Fruit fly (Drosophila melanogaster): ENCODE results near the gene CG4186.

Gene CG4186

dm6 chr3L:20769350-20769749, at the start of gene CG4186, which contains the start of gene CG4074:
Gene CG4186, plus strand, starts transcription at chr3L:20769586.
Gene CG4074, minus strand, starts transcription at chr3L:20769500.
- TF ChIP-seq sage (GFP tag; optimal IDR thresholded peaks at IDR 0.05) (peak; percentile 5), Dfd (GFP tag; optimal IDR thresholded peaks at IDR 0.05) (no peak)

DNA sequence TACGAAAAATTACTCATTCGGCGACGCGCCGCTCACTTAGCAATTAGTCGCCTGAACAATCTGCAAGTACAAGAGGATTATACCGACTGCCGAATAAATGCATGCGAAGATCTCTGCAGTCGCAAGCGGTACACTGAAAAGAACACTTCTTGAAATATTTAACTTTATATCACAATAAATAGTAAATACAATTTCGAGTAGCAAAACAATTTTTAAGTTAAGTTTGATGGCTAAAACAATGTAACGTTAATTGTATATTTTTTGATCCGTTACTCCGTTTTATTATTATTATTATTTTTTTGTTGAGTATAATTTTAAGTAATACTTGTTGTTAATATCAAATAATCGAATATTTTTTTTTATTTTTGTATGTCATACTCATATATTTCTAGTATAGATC, 40.0 kb upstream of the CG4186 start:
- TF ChIP-seq Jra (GFP tag; optimal IDR thresholded peaks at IDR 0.05), result no peak
- no peak for TF ChIP-seq Hr83 (GFP tag; optimal IDR thresholded peaks at IDR 0.05; ENCODE audit: poor library complexity, severe bottlenecking)
- TF ChIP-seq br (GFP tag; optimal IDR thresholded peaks at IDR 0.05), result no peak
- no peak for TF ChIP-seq OdsH (GFP tag; optimal IDR thresholded peaks at IDR 0.05)
- TF ChIP-seq dmrt93B (GFP tag; optimal IDR thresholded peaks at IDR 0.05), result no peak
- TF ChIP-seq Dif (GFP tag; optimal IDR thresholded peaks at IDR 0.05; ENCODE audit: partially characterized antibody), result no peak
- no peak for TF ChIP-seq rgr (GFP tag; optimal IDR thresholded peaks at IDR 0.05)
- TF ChIP-seq psq (GFP tag; optimal IDR thresholded peaks at IDR 0.05), result no peak
- TF ChIP-seq ey (GFP tag; optimal IDR thresholded peaks at IDR 0.05), result no peak
- no peak for TF ChIP-seq Mio (GFP tag; optimal IDR thresholded peaks at IDR 0.05)
- TF ChIP-seq CrebA (GFP tag; optimal IDR thresholded peaks at IDR 0.05; ENCODE audit: borderline replicate concordance), result no peak
- TF ChIP-seq usp (GFP tag; optimal IDR thresholded peaks at IDR 0.05), result no peak
- TF ChIP-seq CG32264 (GFP tag; optimal IDR thresholded peaks at IDR 0.05), result no peak
- TF ChIP-seq N (GFP tag; optimal IDR thresholded peaks at IDR 0.05), result no peak
- no peak for TF ChIP-seq lola (GFP tag; optimal IDR thresholded peaks at IDR 0.05)
- TF ChIP-seq Abd-B (GFP tag; optimal IDR thresholded peaks at IDR 0.05), result no peak
- no peak for TF ChIP-seq Hnf4 (GFP tag; optimal IDR thresholded peaks at IDR 0.05)
- no peak for TF ChIP-seq Sp1 (GFP tag; optimal IDR thresholded peaks at IDR 0.05)

DNA sequence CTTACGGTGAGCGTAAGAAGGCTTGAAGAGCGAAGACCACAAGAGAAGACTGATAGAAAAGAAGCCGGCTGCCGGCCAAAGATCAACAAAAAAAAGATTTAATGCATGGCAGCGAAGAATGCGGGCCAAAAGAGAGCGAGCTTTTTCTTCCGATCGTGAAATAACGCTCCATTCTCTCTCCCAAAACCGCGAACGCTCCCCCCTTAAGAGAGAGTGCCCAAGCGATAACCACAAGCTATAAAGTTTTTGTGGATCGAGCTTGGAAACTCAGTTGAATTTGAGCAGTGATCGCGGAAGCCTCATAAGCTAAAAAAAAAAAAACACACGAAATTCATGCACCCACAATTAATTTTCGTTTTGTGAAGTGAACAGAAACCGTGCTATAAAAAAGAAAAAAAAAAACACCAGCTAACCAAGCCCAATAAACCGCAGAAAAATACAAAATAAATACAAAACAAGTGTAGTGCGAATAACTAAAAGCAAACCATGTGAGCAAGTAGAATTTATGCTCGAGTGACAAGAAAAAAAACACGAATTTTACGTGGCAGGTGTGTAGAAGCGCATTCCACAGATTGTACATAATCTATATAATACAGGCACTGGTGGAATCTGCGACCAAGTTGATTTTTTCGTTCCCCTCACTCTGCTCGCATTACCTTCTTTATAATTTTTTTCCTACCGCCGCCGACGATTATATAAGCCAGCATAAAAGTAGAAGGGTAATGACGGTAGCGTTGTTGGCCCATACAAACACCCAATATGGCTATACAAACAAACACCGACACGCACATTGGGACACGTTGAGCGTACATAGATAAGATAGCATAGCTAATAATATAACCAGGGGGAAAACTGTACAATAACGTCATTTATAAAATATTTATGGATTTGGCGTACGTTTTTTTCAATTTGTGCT, 38.8 kb upstream of the CG4186 start, which contains the start of gene CG13252:
TSS of gene CG13252 (plus strand) at position 269 of the 916 bp plus-strand sequence.
- TF ChIP-seq CG32264 (GFP tag; optimal IDR thresholded peaks at IDR 0.05), result no peak
- no peak for TF ChIP-seq Jra (GFP tag; optimal IDR thresholded peaks at IDR 0.05)
- TF ChIP-seq lola (GFP tag; optimal IDR thresholded peaks at IDR 0.05), result no peak
- TF ChIP-seq dl (GFP tag; optimal IDR thresholded peaks at IDR 0.05; ENCODE audit: insufficient read depth in 1 of 2, partially characterized antibody in 2 of 2), result peak; percentile 9 to 61
- no peak for TF ChIP-seq Hnf4 (GFP tag; optimal IDR thresholded peaks at IDR 0.05)
- peak; percentile 64 for TF ChIP-seq Dif (GFP tag; optimal IDR thresholded peaks at IDR 0.05; ENCODE audit: partially characterized antibody)
- no peak for TF ChIP-seq usp (GFP tag; optimal IDR thresholded peaks at IDR 0.05)
- peak; percentile 49 for TF ChIP-seq Hr83 (GFP tag; optimal IDR thresholded peaks at IDR 0.05; ENCODE audit: poor library complexity, severe bottlenecking)
- TF ChIP-seq CG9705 (GFP tag; optimal IDR thresholded peaks at IDR 0.05), result no peak
- no peak for TF ChIP-seq OdsH (GFP tag; optimal IDR thresholded peaks at IDR 0.05)
- no peak for TF ChIP-seq dsf (GFP tag; optimal IDR thresholded peaks at IDR 0.05; ENCODE audit: borderline replicate concordance)
- peak; percentile 23 for TF ChIP-seq fru (GFP tag; optimal IDR thresholded peaks at IDR 0.05)
- no peak for TF ChIP-seq ey (GFP tag; optimal IDR thresholded peaks at IDR 0.05)
- TF ChIP-seq Mio (GFP tag; optimal IDR thresholded peaks at IDR 0.05), result no peak
- TF ChIP-seq brk (GFP tag; optimal IDR thresholded peaks at IDR 0.05), result peak; percentile 69
- no peak for TF ChIP-seq HLH106 (tag; optimal IDR thresholded peaks at IDR 0.05)
- no peak for TF ChIP-seq dmrt93B (GFP tag; optimal IDR thresholded peaks at IDR 0.05)
- TF ChIP-seq rgr (GFP tag; optimal IDR thresholded peaks at IDR 0.05), result no peak
- TF ChIP-seq foxo (GFP tag; optimal IDR thresholded peaks at IDR 0.05), result peak in 1 of 2 experiments; percentile 1
- TF ChIP-seq Vsx2 (GFP tag; optimal IDR thresholded peaks at IDR 0.05; ENCODE audit: partially characterized antibody), result peak; percentile 16
- no peak for TF ChIP-seq pan (optimal IDR thresholded peaks at IDR 0.05)
- peak; percentile 8 for TF ChIP-seq Sp1 (GFP tag; optimal IDR thresholded peaks at IDR 0.05)
- TF ChIP-seq Dfd (GFP tag; optimal IDR thresholded peaks at IDR 0.05), result no peak
- no peak for TF ChIP-seq N (GFP tag; optimal IDR thresholded peaks at IDR 0.05)
- TF ChIP-seq GATAd (GFP tag; optimal IDR thresholded peaks at IDR 0.05), result no peak
- TF ChIP-seq Abd-B (GFP tag; optimal IDR thresholded peaks at IDR 0.05), result no peak
- no peak for TF ChIP-seq psq (GFP tag; optimal IDR thresholded peaks at IDR 0.05)
- TF ChIP-seq woc (GFP tag; optimal IDR thresholded peaks at IDR 0.05), result peak; percentile 24
- TF ChIP-seq Myc (optimal IDR thresholded peaks at IDR 0.05), result no peak
- TF ChIP-seq tai (GFP tag; optimal IDR thresholded peaks at IDR 0.05), result peak; percentile 3
- peak; percentile 71 for TF ChIP-seq sage (GFP tag; optimal IDR thresholded peaks at IDR 0.05)
- TF ChIP-seq h (GFP tag; optimal IDR thresholded peaks at IDR 0.05), result no peak
- TF ChIP-seq CrebA (GFP tag; optimal IDR thresholded peaks at IDR 0.05; ENCODE audit: borderline replicate concordance), result peak; percentile 71
- TF ChIP-seq Rel (GFP tag; optimal IDR thresholded peaks at IDR 0.05), result peak; percentile 40
- no peak for TF ChIP-seq Rel (tag; optimal IDR thresholded peaks at IDR 0.05)
- TF ChIP-seq Hr78 (GFP tag; optimal IDR thresholded peaks at IDR 0.05), result no peak
- no peak for TF ChIP-seq jim (GFP tag; optimal IDR thresholded peaks at IDR 0.05)
- TF ChIP-seq sv (GFP tag; optimal IDR thresholded peaks at IDR 0.05), result no peak
- TF ChIP-seq br (GFP tag; optimal IDR thresholded peaks at IDR 0.05), result no peak

Measured in whole organism, wandering third instar larva.